Fruit fly (Drosophila melanogaster) whole organism, prepupa: Measurements from ENCODE around the gene CG42655.

Experiments used
- CG16779 ChIP-seq: fragments of 200-800 bp; sonication (Bioruptor generic); optimal IDR thresholded peaks from 3 replicates; lab custom pipeline; 2017; ENCODE audit warnings: missing biosample characterization, mild to moderate bottlenecking, missing genetic modification characterization
- CG32006 ChIP-seq: fragments of 200-800 bp; sonication (Bioruptor generic); optimal IDR thresholded peaks from 3 replicates; lab custom pipeline; 2017; ENCODE audit warnings: missing biosample characterization, mild to moderate bottlenecking, missing genetic modification characterization
- CG4318 ChIP-seq: fragments of 200-800 bp; sonication (Bioruptor generic); optimal IDR thresholded peaks from 3 replicates; lab custom pipeline; 2017; ENCODE audit warnings: missing biosample characterization, mild to moderate bottlenecking, missing genetic modification characterization
- CG6276 ChIP-seq: fragments of 200-800 bp; sonication (Bioruptor generic); optimal IDR thresholded peaks from 2 replicates; lab custom pipeline; 2017; ENCODE audit warnings: missing biosample characterization, mild to moderate bottlenecking, missing genetic modification characterization
- CG6808 ChIP-seq: fragments of 200-800 bp; sonication (Bioruptor generic); optimal IDR thresholded peaks from 3 replicates; lab custom pipeline; 2017; ENCODE audit warnings: missing biosample characterization, missing genetic modification characterization, mild to moderate bottlenecking, moderate library complexity, missing genetic modification reagents
- Ets21C ChIP-seq: fragments of 200-800 bp; sonication (Bioruptor generic); optimal IDR thresholded peaks from 3 replicates; lab custom pipeline; 2016; ENCODE audit warnings: missing biosample characterization, missing genetic modification characterization
- Ets96B ChIP-seq: fragments of 200-800 bp; optimal IDR thresholded peaks from 2 replicates; lab custom pipeline; 2019; ENCODE audit warnings: missing biosample characterization, mild to moderate bottlenecking, missing genetic modification characterization, moderate library complexity
- Hr38 ChIP-seq: sonication (Bioruptor generic); optimal IDR thresholded peaks from 2 replicates; lab custom pipeline; 2016; ENCODE audit warnings: missing biosample characterization, missing genetic modification characterization
- Met ChIP-seq: fragments of 200-800 bp; sonication (Bioruptor generic); optimal IDR thresholded peaks from 3 replicates; lab custom pipeline; 2016; ENCODE audit warnings: missing biosample characterization, missing genetic modification characterization
- ss ChIP-seq, 2 experiments: fragments of 200-800 bp; sonication (Bioruptor generic); optimal IDR thresholded peaks; 2 replicates in 1 of 2; 3 replicates in 1 of 2; lab custom pipeline; 2017 to 2018; ENCODE audit warnings: mild to moderate bottlenecking in 2 of 2, missing biosample characterization in 2 of 2, missing genetic modification characterization in 2 of 2, moderate library complexity in 1 of 2

dm6 chr3L:19910054-19910414 lies 43.5 kb downstream of the CG42655 start, which contains the start of the genes Mi-2 and Prp3:
- TF ChIP-seq CG6808 (GFP tag; lab: Kevin White, UChicago) (no peak), Ets21C (GFP tag; lab: Kevin White, UChicago) (no peak), CG32006 (no peak), Hr38 (GFP tag; lab: Kevin White, UChicago) (no peak), CG6276 (GFP tag; lab: Kevin White, UChicago) (no peak), CG4318 (GFP tag; lab: Kevin White, UChicago) (no peak), ss (GFP tag; optimal IDR thresholded peaks at IDR 0.05; lab: Kevin White, UChicago) (no peak), CG16779 (tag; lab: Kevin White, UChicago) (no peak), Ets96B (tag; lab: Kevin White, UChicago) (no peak), Met (no peak)
